Fruit fly (Drosophila melanogaster): ENCODE results near the gene lds.
A peak's percentile ranks its signal among the peaks of the same experiment; 100 is the strongest.

Gene lds

DNA sequence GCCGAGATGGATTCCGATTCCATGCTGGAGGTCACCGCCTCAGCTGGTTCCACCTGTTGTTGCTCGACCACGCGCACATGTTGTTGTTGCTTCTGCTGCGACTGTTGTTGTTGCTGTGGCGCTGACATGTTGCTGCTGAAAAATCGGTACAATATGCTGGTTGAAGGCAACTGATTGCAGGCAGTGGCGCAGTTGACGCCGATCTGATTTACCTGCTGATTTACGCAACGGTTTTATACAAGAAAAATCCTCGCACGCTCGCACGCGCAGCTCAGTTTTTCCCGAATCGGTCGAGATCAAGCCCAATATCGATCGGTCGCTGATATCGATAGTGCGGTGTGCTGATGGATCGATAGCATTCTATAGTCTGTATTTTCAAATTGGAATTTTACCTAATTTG is 8.7 kb upstream of the lds start, which contains the start of gene Prat (continued):
- peak; percentile 26 for TF ChIP-seq gfzf (GFP tag; optimal IDR thresholded peaks at IDR 0.05)
- peak; percentile 79 for TF ChIP-seq Scr (GFP tag; IDR thresholded peaks at IDR 0.05; ENCODE audit: partially characterized antibody)
- peak; percentile 78 for TF ChIP-seq HLH4C (GFP tag; IDR thresholded peaks at IDR 0.05; ENCODE audit: partially characterized antibody)
- peak; percentile 71 for TF ChIP-seq knrl (GFP tag; IDR thresholded peaks at IDR 0.05; ENCODE audit: partially characterized antibody)
- peak in 1 of 2 experiments; percentile 76 for TF ChIP-seq Pdp1 (GFP tag; optimal IDR thresholded peaks at IDR 0.05)
- TF ChIP-seq kah (GFP tag; optimal IDR thresholded peaks at IDR 0.05), result peak; percentile 97
- peak; percentile 80 for TF ChIP-seq dm (GFP tag; optimal IDR thresholded peaks at IDR 0.05)
- no peak for TF ChIP-seq Hr3 (GFP tag; optimal IDR thresholded peaks at IDR 0.05)
- TF ChIP-seq amos (GFP tag; IDR thresholded peaks at IDR 0.05; ENCODE audit: partially characterized antibody), result peak; percentile 79
- peak; percentile 57; the same call in 2 of the 3 replicates for TF ChIP-seq CG14860 (GFP tag; IDR thresholded peaks at IDR 0.05; ENCODE audit: partially characterized antibody)
- TF ChIP-seq zen2 (GFP tag; IDR thresholded peaks at IDR 0.05; ENCODE audit: partially characterized antibody), result peak; percentile 35; the same call in 2 of the 3 replicates

DNA sequence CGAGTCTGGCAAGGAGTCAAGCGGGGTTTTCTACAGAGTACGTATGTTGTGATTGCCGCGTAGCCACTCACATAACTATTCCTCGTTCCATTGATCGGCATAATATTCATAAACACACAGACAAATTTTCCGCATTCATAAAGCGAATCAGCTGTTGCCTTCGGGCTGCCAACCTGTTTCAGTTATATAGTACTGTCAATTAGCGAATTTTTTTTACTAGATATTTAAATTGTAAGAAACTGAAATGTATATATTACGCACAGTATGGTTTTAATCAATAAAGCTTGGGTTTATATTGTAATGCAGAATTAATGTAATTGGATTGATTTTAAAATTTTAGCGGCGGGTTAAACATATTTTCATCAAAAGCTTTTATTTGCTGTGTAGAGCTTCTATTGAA is 7.1 kb upstream of the lds start, which contains the start of gene Rfk:
Rfk (minus strand) TSS at position 152 of the 400 bp plus-strand sequence.
- peak; percentile 25 for TF ChIP-seq Hr3 (GFP tag; optimal IDR thresholded peaks at IDR 0.05)
- no peak for TF ChIP-seq CG1792 (GFP tag; optimal IDR thresholded peaks at IDR 0.05)
- peak; percentile 47 for TF ChIP-seq CG13424 (tag; optimal IDR thresholded peaks at IDR 0.05)
- TF ChIP-seq CG31388 (GFP tag; optimal IDR thresholded peaks at IDR 0.05), result no peak
- TF ChIP-seq Abd-B (GFP tag; optimal IDR thresholded peaks at IDR 0.05), result peak; percentile 43
- TF ChIP-seq CG4424 (GFP tag; optimal IDR thresholded peaks at IDR 0.05), result peak; percentile 57
- peak; percentile 24 for TF ChIP-seq exex (tag; optimal IDR thresholded peaks at IDR 0.05)
- peak; percentile 36 for TF ChIP-seq Bteb2 (GFP tag; optimal IDR thresholded peaks at IDR 0.05)
- TF ChIP-seq CoRest (tag; optimal IDR thresholded peaks at IDR 0.05), result peak; percentile 31
- TF ChIP-seq CG34376 (GFP tag; optimal IDR thresholded peaks at IDR 0.05), result peak; percentile 12
- TF ChIP-seq az2 (GFP tag; optimal IDR thresholded peaks at IDR 0.05), result peak; percentile 21
- peak; percentile 36 for TF ChIP-seq CG12659 (GFP tag; optimal IDR thresholded peaks at IDR 0.05)
- no peak for TF ChIP-seq ranshi (GFP tag; IDR thresholded peaks at IDR 0.05)
- no peak for TF ChIP-seq Elba2 (GFP tag; optimal IDR thresholded peaks at IDR 0.05)
- peak; percentile 64 for TF ChIP-seq sd (tag; optimal IDR thresholded peaks at IDR 0.05)
- peak; percentile 26 for TF ChIP-seq CG17359 (tag; optimal IDR thresholded peaks at IDR 0.05)
- no peak for TF ChIP-seq CG16779 (GFP tag; IDR thresholded peaks at IDR 0.05)
- peak; percentile 68 for TF ChIP-seq row (GFP tag; IDR thresholded peaks at IDR 0.05)
- TF ChIP-seq Med (GFP tag), result peak; percentile 78
- TF ChIP-seq z (GFP tag; IDR thresholded peaks at IDR 0.05), result no peak
- peak; percentile 57 for TF ChIP-seq CG2120 (GFP tag; optimal IDR thresholded peaks at IDR 0.05)
- TF ChIP-seq CG6791 (GFP tag; IDR thresholded peaks at IDR 0.05; ENCODE audit: partially characterized antibody), result 0 out of 3 replicates have a peak, but pooled peaks have one; percentile 15
- TF ChIP-seq CG9932 (GFP tag; IDR thresholded peaks at IDR 0.05), result 0 out of 2 replicates have a peak, but pooled peaks have one; percentile 14
- peak; percentile 9 for TF ChIP-seq CG33213 (GFP tag; optimal IDR thresholded peaks at IDR 0.05)
- peak; percentile 21; the same call in 1 of the 2 replicates for TF ChIP-seq slbo (GFP tag; IDR thresholded peaks at IDR 0.05)
- peak; percentile 35 for TF ChIP-seq nmo (GFP tag; optimal IDR thresholded peaks at IDR 0.05)
- TF ChIP-seq Doc2 (GFP tag; IDR thresholded peaks at IDR 0.05), result no peak
- no peak for TF ChIP-seq CG2199 (GFP tag; IDR thresholded peaks at IDR 0.05)
- TF ChIP-seq Ptx1 (GFP tag; IDR thresholded peaks at IDR 0.05), result 0 out of 2 replicates have a peak, but pooled peaks have one; percentile 28
- peak; percentile 7 for TF ChIP-seq dmrt11E (tag; optimal IDR thresholded peaks at IDR 0.05)
- peak; percentile 61 for TF ChIP-seq stwl (tag; optimal IDR thresholded peaks at IDR 0.05)
- peak; percentile 37 for TF ChIP-seq CG4617 (GFP tag; optimal IDR thresholded peaks at IDR 0.05; ENCODE audit: borderline replicate concordance)
- TF ChIP-seq CG16813 (GFP tag; IDR thresholded peaks at IDR 0.05; ENCODE audit: partially characterized antibody), result peak; percentile 33; the same call in 1 of the 3 replicates
- peak; percentile 41 for TF ChIP-seq Ets97D (GFP tag; optimal IDR thresholded peaks at IDR 0.05)
- no peak for TF ChIP-seq CG1647 (GFP tag; optimal IDR thresholded peaks at IDR 0.05)
- TF ChIP-seq CG9817 (tag; optimal IDR thresholded peaks at IDR 0.05), result peak; percentile 9
- TF ChIP-seq fd64A (GFP tag; optimal IDR thresholded peaks at IDR 0.05), result no peak
- TF ChIP-seq Camta (GFP tag; optimal IDR thresholded peaks at IDR 0.05), result no peak

Measured in whole organism, embryonic.